ENCODE assay signal across 1 fruit fly cellular context in genomic region chr3R:15262710-15263672, dm6.
A peak's percentile ranks its signal among the peaks of the same experiment; 100 is the strongest.
TF ChIP-seq lines count a peak whose summit lies in the region.

Gene eIF2gamma, minus strand, starts transcription at chr3R:15263458.
Gene Set, plus strand, starts transcription at chr3R:15263552.

TF ChIP-seq in whole organism, embryonic, 481 proteins besides CTCF, POLR2A, EP300 and RAD21 (continued from another document):
- TF ChIP-seq al (GFP tag; IDR thresholded peaks at IDR 0.05; lab: Robert Waterston, UW) (peak; percentile 45), CG14710 (tag; optimal IDR thresholded peaks at IDR 0.05; lab: Kevin White, UChicago) (peak; percentile 58), Pdp1 (GFP tag; optimal IDR thresholded peaks at IDR 0.05; lab: Kevin White, UChicago) (peak in 1 of 2 experiments; percentile 12), lilli (GFP tag; optimal IDR thresholded peaks at IDR 0.05; lab: Kevin White, UChicago) (peak; percentile 63), CG3995 (GFP tag; optimal IDR thresholded peaks at IDR 0.05; lab: Kevin White, UChicago) (peak; percentile 78), D (optimal IDR thresholded peaks at IDR 0.05; lab: Kevin White, UChicago) (peak; percentile 43), D (GFP tag; optimal IDR thresholded peaks at IDR 0.05; lab: Kevin White, UChicago) (no peak), Hmx (GFP tag; optimal IDR thresholded peaks at IDR 0.05; lab: Kevin White, UChicago) (no peak), CG13287 (GFP tag; IDR thresholded peaks at IDR 0.05; lab: Robert Waterston, UW; ENCODE audit: partially characterized antibody) (peak; percentile 97), CG17361 (GFP tag; IDR thresholded peaks at IDR 0.05; lab: Robert Waterston, UW) (no peak), sima (GFP tag; optimal IDR thresholded peaks at IDR 0.05; lab: Kevin White, UChicago) (no peak), Ets97D (GFP tag; optimal IDR thresholded peaks at IDR 0.05; lab: Kevin White, UChicago) (peak; percentile 77), Jarid2 (GFP tag; optimal IDR thresholded peaks at IDR 0.05; lab: Kevin White, UChicago) (no peak), H2.0 (GFP tag; IDR thresholded peaks at IDR 0.05; lab: Robert Waterston, UW) (no peak), grau (tag; optimal IDR thresholded peaks at IDR 0.05; lab: Kevin White, UChicago) (no peak), CG2875 (GFP tag; optimal IDR thresholded peaks at IDR 0.05; lab: Kevin White, UChicago) (no peak), seq (GFP tag; IDR thresholded peaks at IDR 0.05; lab: Robert Waterston, UW) (0 out of 2 replicates have a peak, but pooled peaks have one; percentile 11), CG9609 (GFP tag; optimal IDR thresholded peaks at IDR 0.05; lab: Kevin White, UChicago) (peak; percentile 51), bsh (GFP tag; optimal IDR thresholded peaks at IDR 0.05; lab: Kevin White, UChicago) (no peak), CG2712 (tag; optimal IDR thresholded peaks at IDR 0.05; lab: Kevin White, UChicago) (no peak), CG2116 (GFP tag; optimal IDR thresholded peaks at IDR 0.05; lab: Kevin White, UChicago) (peak; percentile 96), bigmax (GFP tag; optimal IDR thresholded peaks at IDR 0.05; lab: Kevin White, UChicago) (peak; percentile 95), Dp (GFP tag; optimal IDR thresholded peaks at IDR 0.05; lab: Kevin White, UChicago) (peak; percentile 69), otp (GFP tag; IDR thresholded peaks at IDR 0.05; lab: Robert Waterston, UW) (0 out of 3 replicates have a peak, but pooled peaks have one; percentile 26), Atf6 (GFP tag; IDR thresholded peaks at IDR 0.05; lab: Robert Waterston, UW) (0 out of 2 replicates have a peak, but pooled peaks have one; percentile 42), CG3281 (GFP tag; optimal IDR thresholded peaks at IDR 0.05; lab: Kevin White, UChicago) (no peak), CG15601 (tag; optimal IDR thresholded peaks at IDR 0.05; lab: Kevin White, UChicago) (no peak), trem (tag; optimal IDR thresholded peaks at IDR 0.05; lab: Kevin White, UChicago) (peak; percentile 74), Gug (GFP tag; IDR thresholded peaks at IDR 0.05; lab: Robert Waterston, UW) (peak; percentile 58; the same call in 1 of the 4 replicates), Rfx (GFP tag; IDR thresholded peaks at IDR 0.05; lab: Robert Waterston, UW) (peak; percentile 86), bab2 (GFP tag; optimal IDR thresholded peaks at IDR 0.05; lab: Kevin White, UChicago) (peak; percentile 26), onecut (GFP tag; IDR thresholded peaks at IDR 0.05; lab: Robert Waterston, UW) (no peak), CG10431 (GFP tag; optimal IDR thresholded peaks at IDR 0.05; lab: Kevin White, UChicago) (peak; percentile 15), CG8765 (GFP tag; IDR thresholded peaks at IDR 0.05; lab: Robert Waterston, UW) (peak; percentile 38; the same call in 1 of the 2 replicates), sens-2 (GFP tag; IDR thresholded peaks at IDR 0.05; lab: Robert Waterston, UW) (0 out of 2 replicates have a peak, but pooled peaks have one; percentile 5), Bgb (GFP tag; IDR thresholded peaks at IDR 0.05; lab: Robert Waterston, UW; ENCODE audit: partially characterized antibody) (peak; percentile 99), HLH4C (GFP tag; IDR thresholded peaks at IDR 0.05; lab: Robert Waterston, UW; ENCODE audit: partially characterized antibody) (peak; percentile 98), Sin3A (optimal IDR thresholded peaks at IDR 0.05; lab: Kevin White, UChicago) (peak; percentile 67), sob (GFP tag; IDR thresholded peaks at IDR 0.05; lab: Robert Waterston, UW) (peak; percentile 82), NC2β (GFP tag; optimal IDR thresholded peaks at IDR 0.05; lab: Kevin White, UChicago) (peak; percentile 2), Hr51 (GFP tag; optimal IDR thresholded peaks at IDR 0.05; lab: Kevin White, UChicago) (peak in 1 of 2 experiments; percentile 14), E2f2 (GFP tag; IDR thresholded peaks at IDR 0.05; lab: Robert Waterston, UW) (peak; percentile 76), CG13894 (tag; optimal IDR thresholded peaks at IDR 0.05; lab: Kevin White, UChicago) (no peak), MBD-R2 (GFP tag; IDR thresholded peaks at IDR 0.05; lab: Robert Waterston, UW) (peak; percentile 88), nerfin-1 (tag; optimal IDR thresholded peaks at IDR 0.05; lab: Kevin White, UChicago) (peak; percentile 58), ftz-f1 (GFP tag; optimal IDR thresholded peaks at IDR 0.05; lab: Kevin White, UChicago) (peak; percentile 54), CG17829 (tag; optimal IDR thresholded peaks at IDR 0.05; lab: Kevin White, UChicago) (peak; percentile 54), wdn (GFP tag; IDR thresholded peaks at IDR 0.05; lab: Robert Waterston, UW) (0 out of 2 replicates have a peak, but pooled peaks have one; percentile 13), CG3163 (GFP tag; optimal IDR thresholded peaks at IDR 0.05; lab: Kevin White, UChicago) (peak; percentile 9), Dll (GFP tag; IDR thresholded peaks at IDR 0.05; lab: Robert Waterston, UW; ENCODE audit: partially characterized antibody) (peak; percentile 91), kay (GFP tag; optimal IDR thresholded peaks at IDR 0.05; lab: Kevin White, UChicago) (no peak), insv (GFP tag; optimal IDR thresholded peaks at IDR 0.05; lab: Kevin White, UChicago) (peak in 1 of 2 experiments; percentile 4), nmo (GFP tag; optimal IDR thresholded peaks at IDR 0.05; lab: Kevin White, UChicago) (peak; percentile 54), CG18599 (GFP tag; optimal IDR thresholded peaks at IDR 0.05; lab: Kevin White, UChicago) (no peak), CG16813 (GFP tag; IDR thresholded peaks at IDR 0.05; lab: Robert Waterston, UW; ENCODE audit: partially characterized antibody) (peak; percentile 98), Mrtf (GFP tag; IDR thresholded peaks at IDR 0.05; lab: Robert Waterston, UW) (0 out of 3 replicates have a peak, but pooled peaks have one; percentile 33), CG3065 (GFP tag; optimal IDR thresholded peaks at IDR 0.05; lab: Kevin White, UChicago) (peak; percentile 30), CG9727 (GFP tag; optimal IDR thresholded peaks at IDR 0.05; lab: Kevin White, UChicago) (no peak), CG10267 (tag; optimal IDR thresholded peaks at IDR 0.05; lab: Kevin White, UChicago) (peak; percentile 96), CG10462 (GFP tag; optimal IDR thresholded peaks at IDR 0.05; lab: Kevin White, UChicago) (no peak), zfh2 (GFP tag; optimal IDR thresholded peaks at IDR 0.05; lab: Kevin White, UChicago) (peak; percentile 59), ato (GFP tag; IDR thresholded peaks at IDR 0.05; lab: Robert Waterston, UW; ENCODE audit: partially characterized antibody) (peak; percentile 99), CG11456 (GFP tag; IDR thresholded peaks at IDR 0.05; lab: Robert Waterston, UW) (peak; percentile 78; the same call in 2 of the 3 replicates), CG8089 (GFP tag; optimal IDR thresholded peaks at IDR 0.05; lab: Kevin White, UChicago) (no peak), kni (GFP tag; optimal IDR thresholded peaks at IDR 0.05; lab: Kevin White, UChicago) (no peak), CG1024 (GFP tag; IDR thresholded peaks at IDR 0.05; lab: Robert Waterston, UW) (peak; percentile 39; the same call in 1 of the 2 replicates), Nf-YC (tag; optimal IDR thresholded peaks at IDR 0.05; lab: Kevin White, UChicago) (no peak), crp (GFP tag; optimal IDR thresholded peaks at IDR 0.05; lab: Kevin White, UChicago) (peak in 1 of 2 experiments; percentile 35), Aef1 (GFP tag; IDR thresholded peaks at IDR 0.05; lab: Robert Waterston, UW) (no peak), CG7928 (GFP tag; optimal IDR thresholded peaks at IDR 0.05; lab: Kevin White, UChicago) (peak; percentile 7), Antp (GFP tag; optimal IDR thresholded peaks at IDR 0.05; lab: Kevin White, UChicago) (peak; percentile 47), CG30403 (GFP tag; optimal IDR thresholded peaks at IDR 0.05; lab: Kevin White, UChicago) (peak; percentile 22), MESR4 (GFP tag; optimal IDR thresholded peaks at IDR 0.05; lab: Kevin White, UChicago) (peak; percentile 53), Dref (GFP tag; IDR thresholded peaks at IDR 0.05; lab: Robert Waterston, UW) (peak; percentile 100), Stat92E (GFP tag; optimal IDR thresholded peaks at IDR 0.05; lab: Kevin White, UChicago) (peak in 1 of 3 experiments; percentile 56), CG15479 (GFP tag; optimal IDR thresholded peaks at IDR 0.05; lab: Kevin White, UChicago) (peak; percentile 36), Max (GFP tag; optimal IDR thresholded peaks at IDR 0.05; lab: Kevin White, UChicago) (peak; percentile 60), CG33213 (GFP tag; optimal IDR thresholded peaks at IDR 0.05; lab: Kevin White, UChicago) (peak; percentile 3), CG9876 (GFP tag; optimal IDR thresholded peaks at IDR 0.05; lab: Kevin White, UChicago) (no peak), CG10959 (GFP tag; IDR thresholded peaks at IDR 0.05; lab: Robert Waterston, UW) (peak; percentile 24; the same call in 1 of the 2 replicates), Hsf (GFP tag; optimal IDR thresholded peaks at IDR 0.05; lab: Kevin White, UChicago) (peak; percentile 19), Ssrp (tag; optimal IDR thresholded peaks at IDR 0.05; lab: Kevin White, UChicago) (no peak), vfl (GFP tag; optimal IDR thresholded peaks at IDR 0.05; lab: Kevin White, UChicago) (peak; percentile 35), Ets65A (GFP tag; lab: Kevin White, UChicago) (peak; percentile 98), amos (GFP tag; IDR thresholded peaks at IDR 0.05; lab: Robert Waterston, UW; ENCODE audit: partially characterized antibody) (peak; percentile 99), gcm (GFP tag; optimal IDR thresholded peaks at IDR 0.05; lab: Kevin White, UChicago) (no peak), Deaf1 (tag; optimal IDR thresholded peaks at IDR 0.05; lab: Kevin White, UChicago) (no peak), ssp (GFP tag; IDR thresholded peaks at IDR 0.05; lab: Robert Waterston, UW) (peak; percentile 52), gfzf (GFP tag; optimal IDR thresholded peaks at IDR 0.05; lab: Kevin White, UChicago) (peak; percentile 22), cg (GFP tag; optimal IDR thresholded peaks at IDR 0.05; lab: Kevin White, UChicago) (no peak), CG13123 (GFP tag; optimal IDR thresholded peaks at IDR 0.05; lab: Kevin White, UChicago) (no peak), CG3838 (GFP tag; optimal IDR thresholded peaks at IDR 0.05; lab: Kevin White, UChicago) (no peak), tin (GFP tag; optimal IDR thresholded peaks at IDR 0.05; lab: Kevin White, UChicago) (peak; percentile 44), Sry-δ (GFP tag; optimal IDR thresholded peaks at IDR 0.05; lab: Kevin White, UChicago) (peak; percentile 92), CHES-1-like (GFP tag; optimal IDR thresholded peaks at IDR 0.05; lab: Kevin White, UChicago) (peak; percentile 43), Kr (GFP tag; optimal IDR thresholded peaks at IDR 0.05; lab: Kevin White, UChicago) (no peak), CG2120 (GFP tag; optimal IDR thresholded peaks at IDR 0.05; lab: Kevin White, UChicago) (peak; percentile 61), sim (GFP tag; IDR thresholded peaks at IDR 0.05; lab: Robert Waterston, UW) (no peak), CG9932 (GFP tag; IDR thresholded peaks at IDR 0.05; lab: Robert Waterston, UW) (peak; percentile 87), vnd (GFP tag; IDR thresholded peaks at IDR 0.05; lab: Robert Waterston, UW; ENCODE audit: partially characterized antibody) (peak; percentile 96), chinmo (GFP tag; IDR thresholded peaks at IDR 0.05; lab: Robert Waterston, UW; ENCODE audit: partially characterized antibody) (peak; percentile 95), CG34224 (GFP tag; IDR thresholded peaks at IDR 0.05; lab: Robert Waterston, UW; ENCODE audit: partially characterized antibody) (peak; percentile 96), zen (tag; optimal IDR thresholded peaks at IDR 0.05; lab: Kevin White, UChicago) (peak; percentile 56), Adf1 (GFP tag; IDR thresholded peaks at IDR 0.05; lab: Robert Waterston, UW) (peak; percentile 37), HLH3B (GFP tag; IDR thresholded peaks at IDR 0.05; lab: Robert Waterston, UW) (no peak), HLH54F (GFP tag; optimal IDR thresholded peaks at IDR 0.05; lab: Kevin White, UChicago) (peak; percentile 29), Fer2 (tag; optimal IDR thresholded peaks at IDR 0.05; lab: Kevin White, UChicago) (no peak), ash1 (GFP tag; optimal IDR thresholded peaks at IDR 0.05; lab: Kevin White, UChicago) (no peak)
